Fruit fly (Drosophila melanogaster) whole organism, embryonic: Measurements from ENCODE around the gene CG17249.
A peak's percentile ranks its signal among the peaks of the same experiment; 100 is the strongest.

Source experiments
- Abd-B ChIP-seq: fragments of 200-800 bp; sonication (Bioruptor generic); optimal IDR thresholded peaks from 2 replicates; lab custom pipeline; 2018; ENCODE audit warnings: missing biosample characterization, mild to moderate bottlenecking, missing genetic modification characterization, moderate library complexity
- CG10431 ChIP-seq: fragments of 200-800 bp; sonication (Bioruptor generic); optimal IDR thresholded peaks from 3 replicates; lab custom pipeline; 2018; ENCODE audit warnings: missing biosample characterization, mild to moderate bottlenecking, missing genetic modification characterization
- CG11085 ChIP-seq: fragments of 200-800 bp; sonication (Bioruptor generic); IDR thresholded peaks from 2 replicates; pipeline ENCODE4 v1.3.6; 2022; ENCODE audit warnings: missing biosample characterization, missing genetic modification characterization
- CG11560 ChIP-seq: fragments of 200-800 bp; sonication (Bioruptor generic); IDR thresholded peaks from 3 replicates; pipeline ENCODE4 v1.3.6; 2022; ENCODE audit warnings: missing biosample characterization, missing genetic modification characterization
- CG12219 ChIP-seq: fragments of 200-800 bp; sonication (Bioruptor generic); optimal IDR thresholded peaks from 3 replicates; lab custom pipeline; 2018; ENCODE audit warnings: missing biosample characterization, mild to moderate bottlenecking, missing genetic modification characterization
- CG12236 ChIP-seq: fragments of 200-800 bp; sonication (Bioruptor generic); optimal IDR thresholded peaks from 2 replicates; lab custom pipeline; 2016; ENCODE audit warnings: missing biosample characterization, missing genetic modification characterization
- CG13624 ChIP-seq: fragments of 200-800 bp; sonication (Bioruptor generic); optimal IDR thresholded peaks from 2 replicates; lab custom pipeline; 2016; ENCODE audit warnings: missing biosample characterization, missing genetic modification characterization
- CG13775 ChIP-seq: fragments of 200-800 bp; sonication (Bioruptor generic); optimal IDR thresholded peaks from 3 replicates; lab custom pipeline; 2017; ENCODE audit warnings: missing biosample characterization, mild to moderate bottlenecking, missing genetic modification characterization
- CG3065 ChIP-seq: fragments of 200-800 bp; sonication (Bioruptor generic); optimal IDR thresholded peaks from 2 replicates; lab custom pipeline; 2016; ENCODE audit warnings: missing biosample characterization, missing genetic modification characterization
- CG4328 ChIP-seq: fragments of 200-800 bp; sonication (Bioruptor generic); optimal IDR thresholded peaks from 3 replicates; lab custom pipeline; 2017; ENCODE audit warnings: missing biosample characterization, missing genetic modification reagents, missing genetic modification characterization
- CG4360 ChIP-seq: fragments of 200-800 bp; sonication (Bioruptor generic); IDR thresholded peaks from 2 replicates; pipeline ENCODE4 v1.3.6; 2022; ENCODE audit warnings: missing biosample characterization, missing genetic modification characterization
- CG4424 ChIP-seq: fragments of 200-800 bp; sonication (Bioruptor generic); optimal IDR thresholded peaks from 3 replicates; lab custom pipeline; 2016; ENCODE audit warnings: missing biosample characterization, missing genetic modification characterization
- CG4854 ChIP-seq: fragments of 200-800 bp; sonication (Bioruptor generic); optimal IDR thresholded peaks from 2 replicates; lab custom pipeline; 2016; ENCODE audit warnings: missing biosample characterization, missing genetic modification characterization, inconsistent platforms
- CG5180 ChIP-seq: fragments of 200-800 bp; sonication (Bioruptor generic); optimal IDR thresholded peaks from 3 replicates; lab custom pipeline; 2017; ENCODE audit warnings: missing biosample characterization, missing genetic modification characterization, mild to moderate bottlenecking, moderate library complexity, missing genetic modification reagents
- CG7839 ChIP-seq: fragments of 200-800 bp; sonication (Bioruptor generic); optimal IDR thresholded peaks from 3 replicates; lab custom pipeline; 2018; ENCODE audit warnings: missing biosample characterization, mild to moderate bottlenecking, missing genetic modification characterization, moderate library complexity
- CG8281 ChIP-seq: fragments of 200-800 bp; sonication (Bioruptor generic); optimal IDR thresholded peaks from 2 replicates; lab custom pipeline; 2018; ENCODE audit warnings: missing biosample characterization, mild to moderate bottlenecking, missing genetic modification characterization, moderate library complexity
- CG8388 ChIP-seq: fragments of 200-800 bp; sonication (Bioruptor generic); optimal IDR thresholded peaks from 2 replicates; lab custom pipeline; 2019; ENCODE audit warnings: missing biosample characterization, mild to moderate bottlenecking, missing genetic modification characterization, moderate library complexity
- CG8765 ChIP-seq: fragments of 200-800 bp; sonication (Bioruptor generic); IDR thresholded peaks from 2 replicates; pipeline ENCODE4 v1.3.6; 2022; ENCODE audit warnings: missing biosample characterization, missing genetic modification characterization
- CrebB ChIP-seq: fragments of 200-800 bp; sonication (Bioruptor generic); optimal IDR thresholded peaks from 3 replicates; lab custom pipeline; 2018; ENCODE audit warnings: missing biosample characterization, mild to moderate bottlenecking, missing genetic modification characterization
- Fer1 ChIP-seq: fragments of 200-800 bp; sonication (Bioruptor generic); optimal IDR thresholded peaks from 2 replicates; lab custom pipeline; 2017; ENCODE audit warnings: missing biosample characterization, mild to moderate bottlenecking, missing genetic modification characterization
- HLHmδ ChIP-seq: fragments of 200-800 bp; sonication (Bioruptor generic); optimal IDR thresholded peaks from 2 replicates; lab custom pipeline; 2018; ENCODE audit warnings: missing biosample characterization, mild to moderate bottlenecking, missing genetic modification characterization, moderate library complexity
- Hey ChIP-seq: fragments of 200-800 bp; sonication (Bioruptor generic); optimal IDR thresholded peaks from 3 replicates; lab custom pipeline; 2018; ENCODE audit warnings: missing biosample characterization, mild to moderate bottlenecking, missing genetic modification characterization
- Lpt ChIP-seq: fragments of >200 bp; optimal IDR thresholded peaks from 2 replicates; lab custom pipeline; 2018; ENCODE audit warnings: missing biosample characterization, missing genetic modification characterization
- MBD-R2 ChIP-seq: fragments of 200-800 bp; sonication (Bioruptor generic); IDR thresholded peaks from 2 replicates; pipeline ENCODE4 v1.3.6; 2022; ENCODE audit warnings: missing biosample characterization, missing genetic modification characterization
- PHDP ChIP-seq: fragments of 200-800 bp; sonication (Bioruptor generic); optimal IDR thresholded peaks from 3 replicates; lab custom pipeline; 2018; ENCODE audit warnings: missing biosample characterization, mild to moderate bottlenecking, missing genetic modification characterization, moderate library complexity
- Ravus ChIP-seq: fragments of 200-800 bp; sonication (Bioruptor generic); IDR thresholded peaks from 2 replicates; pipeline ENCODE4 v1.3.6; 2022; ENCODE audit warnings: missing biosample characterization, missing genetic modification characterization
- Sox102F ChIP-seq: fragments of 200-800 bp; sonication (Bioruptor generic); optimal IDR thresholded peaks from 2 replicates; lab custom pipeline; 2018; ENCODE audit warnings: missing biosample characterization, mild to moderate bottlenecking, missing genetic modification characterization, moderate library complexity
- ash1 ChIP-seq: fragments of 200-800 bp; sonication (Bioruptor generic); optimal IDR thresholded peaks from 2 replicates; lab custom pipeline; 2018; ENCODE audit warnings: missing biosample characterization, mild to moderate bottlenecking, missing genetic modification characterization
- bsh ChIP-seq, 2 experiments: fragments of 200-800 bp; sonication (Bioruptor generic); optimal IDR thresholded peaks; 2 replicates each; lab custom pipeline; 2017 to 2018; ENCODE audit warnings: mild to moderate bottlenecking in 2 of 2, missing biosample characterization in 2 of 2, missing genetic modification characterization in 2 of 2, moderate library complexity in 1 of 2
- cg ChIP-seq: fragments of 200-800 bp; sonication (Bioruptor generic); optimal IDR thresholded peaks from 3 replicates; lab custom pipeline; 2019; ENCODE audit warnings: missing biosample characterization, mild to moderate bottlenecking, missing genetic modification characterization, moderate library complexity
- crol ChIP-seq: fragments of 200-800 bp; sonication (Bioruptor generic); IDR thresholded peaks from 2 replicates; pipeline ENCODE4 v1.3.6; 2022; ENCODE audit warnings: missing biosample characterization, missing genetic modification characterization
- da ChIP-seq: fragments of 200-800 bp; sonication (Bioruptor generic); optimal IDR thresholded peaks from 2 replicates; lab custom pipeline; 2016; ENCODE audit warnings: missing biosample characterization, missing genetic modification characterization
- dmrt99B ChIP-seq: fragments of 200-800 bp; sonication (Bioruptor generic); optimal IDR thresholded peaks from 2 replicates; lab custom pipeline; 2018; ENCODE audit warnings: missing biosample characterization, mild to moderate bottlenecking, missing genetic modification characterization, moderate library complexity
- esg ChIP-seq: fragments of 200-800 bp; sonication (Bioruptor generic); conservative IDR thresholded peaks from 2 replicates; pipeline ENCODE4 v1.3.6; 2022; ENCODE audit warnings: missing biosample characterization, missing genetic modification characterization
- fd96Cb ChIP-seq: fragments of 200-800 bp; sonication (Bioruptor generic); optimal IDR thresholded peaks from 2 replicates; lab custom pipeline; 2018; ENCODE audit warnings: missing biosample characterization, mild to moderate bottlenecking, missing genetic modification characterization, moderate library complexity
- gcm ChIP-seq: fragments of 200-800 bp; sonication (Bioruptor generic); optimal IDR thresholded peaks from 2 replicates; lab custom pipeline; 2019; ENCODE audit warnings: missing biosample characterization, mild to moderate bottlenecking, missing genetic modification characterization, moderate library complexity
- gfzf ChIP-seq: fragments of 200-800 bp; sonication (Bioruptor generic); optimal IDR thresholded peaks from 2 replicates; lab custom pipeline; 2016; ENCODE audit warnings: missing biosample characterization, mild to moderate bottlenecking, missing genetic modification characterization, moderate library complexity
- grau ChIP-seq: fragments of 200-800 bp; optimal IDR thresholded peaks from 3 replicates; lab custom pipeline; 2019; ENCODE audit warnings: missing biosample characterization, mild to moderate bottlenecking, missing genetic modification characterization, moderate library complexity
- inv ChIP-seq: fragments of 200-800 bp; sonication (Bioruptor generic); IDR thresholded peaks from 2 replicates; pipeline ENCODE4 v1.3.6; 2022; ENCODE audit warnings: missing biosample characterization, missing genetic modification characterization; ENCODE audit not compliant: partially characterized antibody
- ken ChIP-seq: fragments of 200-800 bp; sonication (Bioruptor generic); IDR thresholded peaks from 3 replicates; pipeline ENCODE4 v1.3.6; 2022; ENCODE audit warnings: missing biosample characterization, missing genetic modification characterization
- lilli ChIP-seq: fragments of 200-800 bp; sonication (Bioruptor generic); optimal IDR thresholded peaks from 3 replicates; lab custom pipeline; 2016; ENCODE audit warnings: missing biosample characterization, missing genetic modification characterization
- luna ChIP-seq: fragments of 200-800 bp; sonication (Bioruptor generic); optimal IDR thresholded peaks from 2 replicates; lab custom pipeline; 2016; ENCODE audit warnings: missing biosample characterization, missing genetic modification characterization
- maf-S ChIP-seq: fragments of 200-800 bp; sonication (Bioruptor generic); optimal IDR thresholded peaks from 2 replicates; lab custom pipeline; 2016; ENCODE audit warnings: missing biosample characterization, missing genetic modification characterization
- mam ChIP-seq: fragments of 200-800 bp; sonication (Bioruptor generic); optimal IDR thresholded peaks from 3 replicates; lab custom pipeline; 2016; ENCODE audit warnings: missing biosample characterization, missing genetic modification characterization
- nmo ChIP-seq: fragments of 200-800 bp; sonication (Bioruptor generic); optimal IDR thresholded peaks from 2 replicates; lab custom pipeline; 2018; ENCODE audit warnings: missing biosample characterization, mild to moderate bottlenecking, missing genetic modification characterization, moderate library complexity
- ranshi ChIP-seq: fragments of 200-800 bp; sonication (Bioruptor generic); IDR thresholded peaks from 2 replicates; pipeline ENCODE4 v1.3.6; 2022; ENCODE audit warnings: missing biosample characterization, missing genetic modification characterization
- sim ChIP-seq: fragments of 200-800 bp; sonication (Bioruptor generic); IDR thresholded peaks from 2 replicates; pipeline ENCODE4 v1.3.6; 2022; ENCODE audit warnings: missing biosample characterization, missing genetic modification characterization
- sr ChIP-seq: fragments of 200-800 bp; sonication (Bioruptor generic); IDR thresholded peaks from 3 replicates; pipeline ENCODE4 v1.3.6; 2022; ENCODE audit warnings: missing biosample characterization, missing genetic modification characterization
- stwl ChIP-seq: fragments of 200-800 bp; sonication (Bioruptor generic); optimal IDR thresholded peaks from 3 replicates; lab custom pipeline; 2018; ENCODE audit warnings: missing biosample characterization, mild to moderate bottlenecking, missing genetic modification characterization, moderate library complexity
- tio ChIP-seq: fragments of 200-800 bp; sonication (Bioruptor generic); optimal IDR thresholded peaks from 2 replicates; lab custom pipeline; 2017; ENCODE audit warnings: missing biosample characterization, missing genetic modification characterization, inconsistent platforms
- ttk ChIP-seq: fragments of 200-800 bp; sonication (Bioruptor generic); IDR thresholded peaks from 2 replicates; pipeline ENCODE4 v2.1.2; 2022; ENCODE audit warnings: missing biosample characterization, missing genetic modification characterization

Gene CG17249

DNA sequence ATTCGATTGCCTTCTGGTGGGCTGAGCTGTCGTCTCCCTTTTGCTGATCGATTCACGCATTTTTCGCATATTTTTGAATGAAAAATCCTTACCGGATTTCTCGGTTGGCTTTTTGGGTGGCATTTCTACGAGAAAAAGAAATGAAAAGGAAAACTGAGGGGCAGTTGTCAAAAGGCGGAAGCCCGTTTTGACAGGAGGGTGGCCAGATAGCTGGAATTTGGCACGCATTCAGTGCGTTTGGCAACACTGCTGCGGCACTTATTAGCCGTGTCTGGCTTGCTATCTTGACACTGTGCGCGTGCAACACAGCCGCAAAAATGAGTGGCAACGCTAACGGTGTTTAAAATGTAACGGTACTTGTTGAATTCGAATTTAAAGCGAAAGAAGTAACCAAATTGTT lies 21.2 kb upstream of the CG17249 start, which contains the start of gene RpL23A (continued):
- no peak for TF ChIP-seq Sox102F (GFP tag; lab: Kevin White, UChicago)
- TF ChIP-seq ken (GFP tag; lab: Robert Waterston, UW) = peak; percentile 98
- TF ChIP-seq CG11085 (GFP tag; lab: Robert Waterston, UW) = peak; percentile 96
- peak; percentile 74 for TF ChIP-seq fd96Cb (tag; lab: Kevin White, UChicago)
- TF ChIP-seq PHDP (tag; lab: Kevin White, UChicago) = peak; percentile 92
- peak; percentile 96 for TF ChIP-seq CG4328 (GFP tag; lab: Kevin White, UChicago)
- peak; percentile 93 for TF ChIP-seq CrebB (tag; lab: Kevin White, UChicago)
- peak; percentile 88 for TF ChIP-seq CG11560 (tag; lab: Robert Waterston, UW)
- peak; percentile 98 for TF ChIP-seq CG13624 (GFP tag; lab: Kevin White, UChicago)
- TF ChIP-seq inv = peak; percentile 23; the same call in 1 of the 2 replicates
- TF ChIP-seq grau (tag; lab: Kevin White, UChicago) = peak; percentile 88
- peak; percentile 96 for TF ChIP-seq CG4854 (GFP tag; lab: Kevin White, UChicago)
- peak; percentile 94 for TF ChIP-seq CG3065 (GFP tag; lab: Kevin White, UChicago)
- TF ChIP-seq MBD-R2 (GFP tag; lab: Robert Waterston, UW) = peak; percentile 87
- TF ChIP-seq ttk = peak; percentile 94
- TF ChIP-seq Ravus (GFP tag; lab: Robert Waterston, UW) = peak; percentile 62
- TF ChIP-seq nmo (GFP tag; lab: Kevin White, UChicago) = peak; percentile 91
- peak; percentile 75 for TF ChIP-seq CG8281 (tag; lab: Kevin White, UChicago)
- TF ChIP-seq sim (GFP tag; lab: Robert Waterston, UW) = peak; percentile 76
- peak; percentile 76 for TF ChIP-seq CG5180
- peak; percentile 89 for TF ChIP-seq Hey (tag; lab: Kevin White, UChicago)
- TF ChIP-seq esg (GFP tag; lab: Robert Waterston, UW) = peak; percentile 66
- no peak for TF ChIP-seq cg (GFP tag; lab: Kevin White, UChicago)
- TF ChIP-seq ash1 (GFP tag; lab: Kevin White, UChicago) = peak; percentile 98
- peak; percentile 48 for TF ChIP-seq CG4360 (GFP tag; lab: Robert Waterston, UW)
- peak; percentile 93 for TF ChIP-seq CG4424
- TF ChIP-seq ranshi (GFP tag; lab: Robert Waterston, UW) = peak; percentile 95
- peak; percentile 98 for TF ChIP-seq CG13775 (GFP tag; lab: Kevin White, UChicago)
- peak; percentile 82 for TF ChIP-seq CG8388 (GFP tag; lab: Kevin White, UChicago)
- peak; percentile 96 for TF ChIP-seq maf-S (GFP tag; lab: Kevin White, UChicago)
- TF ChIP-seq stwl (tag; lab: Kevin White, UChicago) = peak; percentile 97
- TF ChIP-seq sr (GFP tag; lab: Robert Waterston, UW) = peak; percentile 92
- peak; percentile 58 for TF ChIP-seq gfzf (GFP tag; lab: Kevin White, UChicago)
- TF ChIP-seq CG8765 (GFP tag; lab: Robert Waterston, UW) = peak; percentile 82
- peak; percentile 89 for TF ChIP-seq CG12236 (GFP tag; lab: Kevin White, UChicago)
- peak; percentile 79 for TF ChIP-seq gcm (GFP tag; lab: Kevin White, UChicago)
- peak; percentile 92 for TF ChIP-seq CG10431 (GFP tag; lab: Kevin White, UChicago)
- TF ChIP-seq da (GFP tag; lab: Kevin White, UChicago) = peak; percentile 95
- TF ChIP-seq luna = peak; percentile 96
- TF ChIP-seq dmrt99B (tag; lab: Kevin White, UChicago) = peak; percentile 80
- TF ChIP-seq Abd-B = peak; percentile 85
- peak; percentile 94 for TF ChIP-seq lilli (GFP tag; lab: Kevin White, UChicago)
- TF ChIP-seq Fer1 = peak; percentile 98
- no peak for TF ChIP-seq tio
- TF ChIP-seq CG7839 (tag; lab: Kevin White, UChicago) = peak; percentile 91
- TF ChIP-seq crol (GFP tag; lab: Robert Waterston, UW) = peak; percentile 58
- TF ChIP-seq bsh (GFP tag; optimal IDR thresholded peaks at IDR 0.05; lab: Kevin White, UChicago) = peak in 1 of 2 experiments; percentile 86
- TF ChIP-seq mam (GFP tag; lab: Kevin White, UChicago) = peak; percentile 97
- peak; percentile 88 for TF ChIP-seq CG12219 (GFP tag; lab: Kevin White, UChicago)
- TF ChIP-seq HLHmδ (GFP tag; lab: Kevin White, UChicago) = peak; percentile 98
- no peak for TF ChIP-seq Lpt (GFP tag; lab: Kevin White, UChicago)
